Worm (Caenorhabditis elegans) whole organism, L2 larva: ENCODE data around the gene fipr-5.

ENCODE experiments used
- ZK546.5 ChIP-seq: sonication (generic microtip); optimal IDR thresholded peaks from 2 replicates; lab custom pipeline; 2017; ENCODE audit warnings: missing biosample characterization, missing genetic modification characterization
- alr-1 ChIP-seq: fragments of 150-350 bp; optimal IDR thresholded peaks from 2 replicates; lab custom pipeline; 2014; ENCODE audit warnings: missing biosample characterization, missing genetic modification characterization
- aly-2 ChIP-seq: fragments of 150-350 bp; optimal IDR thresholded peaks from 2 replicates; lab custom pipeline; 2014; ENCODE audit warnings: missing biosample characterization, missing genetic modification characterization
- ama-1 ChIP-seq: fragments of 150-350 bp; optimal IDR thresholded peaks from 2 replicates; lab custom pipeline; 2018; ENCODE audit warnings: inconsistent platforms
- egl-27 ChIP-seq: sonication (generic microtip); optimal IDR thresholded peaks from 3 replicates; lab custom pipeline; 2017; ENCODE audit warnings: missing biosample characterization, missing genetic modification reagents, missing genetic modification characterization
- elt-3 ChIP-seq: sonication (generic microtip); optimal IDR thresholded peaks from 2 replicates; lab custom pipeline; 2017; ENCODE audit warnings: missing biosample characterization, missing genetic modification characterization
- lin-11 ChIP-seq: fragments of 150-350 bp; sonication (generic microtip); optimal IDR thresholded peaks from 2 replicates; lab custom pipeline; 2014; ENCODE audit warnings: missing biosample characterization, missing genetic modification characterization, inconsistent platforms, mixed read lengths
- nhr-23 ChIP-seq: fragments of 150-350 bp; optimal IDR thresholded peaks from 2 replicates; lab custom pipeline; 2014; ENCODE audit warnings: missing biosample characterization, missing genetic modification reagents, missing genetic modification characterization
- nhr-237 ChIP-seq: fragments of 150-350 bp; optimal IDR thresholded peaks from 2 replicates; lab custom pipeline; 2014; ENCODE audit warnings: missing biosample characterization, missing genetic modification characterization
- nhr-25 ChIP-seq: fragments of 150-350 bp; sonication (generic microtip); optimal IDR thresholded peaks from 3 replicates; lab custom pipeline; 2014; ENCODE audit warnings: missing biosample characterization, missing genetic modification characterization
- unc-62 ChIP-seq: fragments of 150-350 bp; optimal IDR thresholded peaks from 2 replicates; lab custom pipeline; 2014; ENCODE audit warnings: missing biosample characterization, missing genetic modification reagents, missing genetic modification characterization
- zag-1 ChIP-seq: fragments of 150-350 bp; optimal IDR thresholded peaks from 2 replicates; lab custom pipeline; 2014; ENCODE audit warnings: missing biosample characterization, missing genetic modification characterization
- ztf-11 ChIP-seq: sonication (generic microtip); optimal IDR thresholded peaks from 2 replicates; lab custom pipeline; 2017; ENCODE audit warnings: missing biosample characterization, missing genetic modification characterization

ce11 chrV:10228360-10228759, 7.1 kb upstream of the fipr-5 start, which contains the start of gene fipr-4:
- TF ChIP-seq lin-11 (tag; lab: Kevin White, UChicago) = no peak
- TF ChIP-seq nhr-237 (tag; lab: Kevin White, UChicago) = no peak
- TF ChIP-seq ztf-11 (tag; lab: Kevin White, UChicago) = no peak
- TF ChIP-seq zag-1 (tag; lab: Kevin White, UChicago) = no peak
- TF ChIP-seq ZK546.5 (tag; lab: Kevin White, UChicago) = no peak
- TF ChIP-seq alr-1 (tag; lab: Kevin White, UChicago) = no peak
- TF ChIP-seq aly-2 (tag; lab: Kevin White, UChicago) = no peak
- no peak for TF ChIP-seq nhr-25
- TF ChIP-seq unc-62 (GFP tag; lab: Kevin White, UChicago) = no peak
- TF ChIP-seq nhr-23 (tag; lab: Kevin White, UChicago) = no peak
- no peak for TF ChIP-seq elt-3 (tag; lab: Kevin White, UChicago)
- no peak for TF ChIP-seq egl-27 (tag; lab: Kevin White, UChicago)
- no peak for TF ChIP-seq ama-1 (lab: Kevin White, UChicago)
